Fruit fly (Drosophila melanogaster) whole organism: ENCODE measurements around the gene CG13248.

Experiments used
- CG8478 ChIP-seq: fragments of >200 bp; optimal IDR thresholded peaks from 2 replicates; lab custom pipeline; 2018; ENCODE audit warnings: inconsistent platforms
- Dll ChIP-seq: fragments of >200 bp; optimal IDR thresholded peaks from 2 replicates; lab custom pipeline; 2017
- EcR ChIP-seq, 2 experiments: fragments of >200 bp; optimal IDR thresholded peaks; 2 replicates each; lab custom pipeline; 2017; ENCODE audit warnings: missing biosample characterization in 2 of 2, missing genetic modification characterization in 2 of 2, missing genetic modification reagents in 2 of 2
- usp ChIP-seq: fragments of >200 bp; optimal IDR thresholded peaks from 2 replicates; lab custom pipeline; 2017; ENCODE audit warnings: missing biosample characterization, missing genetic modification characterization, mixed read lengths

DNA sequence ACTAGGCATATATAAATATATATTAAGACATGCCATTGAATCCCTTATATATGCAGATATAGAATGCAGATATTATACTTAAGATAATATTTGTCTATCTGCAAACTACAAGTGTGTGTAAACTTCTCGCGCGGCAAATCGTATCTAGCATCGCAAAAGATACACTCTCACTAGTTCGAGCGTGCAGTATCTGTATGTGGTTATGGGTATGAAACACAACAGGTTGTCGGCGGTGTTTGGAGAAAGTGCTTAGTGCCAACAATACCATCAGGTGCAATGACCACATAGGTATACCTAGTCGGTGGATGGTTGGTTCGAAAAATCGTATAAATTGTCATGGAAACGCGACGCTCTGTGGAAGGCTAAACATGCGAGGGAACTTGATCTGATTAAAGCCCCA is 5.9 kb downstream of the CG13248 start:
- TF ChIP-seq CG8478 (lab: Kevin White, UChicago) (no peak), usp (GFP tag; lab: Kevin White, UChicago) (no peak), Dll (lab: Kevin White, UChicago) (no peak), EcR (GFP tag; optimal IDR thresholded peaks at IDR 0.05; lab: Kevin White, UChicago) (peak in 1 of 2 experiments; percentile 35)
